Worm (Caenorhabditis elegans) whole organism, L1 larva: ENCODE measurements around the gene Y53F4B.62.

Experiments
- C04F5.9 ChIP-seq: sonication (generic microtip); optimal IDR thresholded peaks from 2 replicates; lab custom pipeline; 2016; ENCODE audit warnings: missing genetic modification characterization, missing compliant biosample characterization
- F16B12.6 ChIP-seq: fragments of 150-350 bp; optimal IDR thresholded peaks from 2 replicates; lab custom pipeline; 2014; ENCODE audit warnings: missing biosample characterization, missing genetic modification characterization
- ets-5 ChIP-seq: fragments of 200-800 bp; sonication (Bioruptor generic); IDR thresholded peaks from 2 replicates; pipeline ENCODE4 v1.3.6; 2022; ENCODE audit warnings: missing genetic modification characterization, missing compliant biosample characterization
- fos-1 ChIP-seq: fragments of 150-350 bp; optimal IDR thresholded peaks from 2 replicates; lab custom pipeline; 2014; ENCODE audit warnings: missing biosample characterization, missing genetic modification characterization
- jun-1 ChIP-seq: fragments of 150-350 bp; optimal IDR thresholded peaks from 2 replicates; lab custom pipeline; 2014; ENCODE audit warnings: missing biosample characterization, missing genetic modification reagents, missing genetic modification characterization
- nhr-12 ChIP-seq: sonication (generic microtip); optimal IDR thresholded peaks from 2 replicates; lab custom pipeline; 2017; ENCODE audit warnings: missing biosample characterization, missing genetic modification characterization
- pqm-1 ChIP-seq: sonication (generic microtip); optimal IDR thresholded peaks from 3 replicates; lab custom pipeline; 2017; ENCODE audit warnings: missing biosample characterization, missing genetic modification characterization

ce11 chrII:15165681-15166235 is 35.3 kb upstream of the Y53F4B.62 start, which contains the start of gene gst-27:
- TF ChIP-seq jun-1 (tag; lab: Kevin White, UChicago) (peak; percentile 60), pqm-1 (tag; lab: Kevin White, UChicago) (no peak), F16B12.6 (tag; lab: Kevin White, UChicago) (peak; percentile 47), ets-5 (GFP tag; lab: Robert Waterston, UW) (no peak), fos-1 (tag; lab: Kevin White, UChicago) (peak; percentile 83), nhr-12 (tag; lab: Kevin White, UChicago) (no peak), C04F5.9 (tag; lab: Kevin White, UChicago) (peak; percentile 57)
